Worm (Caenorhabditis elegans): ENCODE results near the gene F59A7.7.

Gene F59A7.7

DNA sequence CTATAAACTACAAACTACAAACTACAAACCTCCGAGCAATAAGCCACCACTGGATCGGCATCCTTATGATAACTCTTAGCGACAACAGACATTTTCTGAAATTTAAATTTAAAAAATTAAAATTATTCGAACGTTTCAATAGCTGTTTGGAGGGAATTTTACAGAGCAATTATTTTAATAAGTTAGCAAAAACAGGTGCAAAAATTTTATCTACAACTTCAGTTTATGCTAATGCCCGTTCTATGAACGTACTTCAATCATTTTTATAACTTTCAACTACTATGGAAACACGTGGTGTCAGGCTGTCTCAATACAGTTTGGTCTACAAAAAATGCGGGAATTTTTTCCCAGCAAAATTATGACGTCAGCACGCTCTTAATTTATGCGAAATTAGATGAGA is 41.6 kb downstream of the F59A7.7 start, which contains the start of gene comt-5:
TSS of gene comt-5 (minus strand) at position 101 of the 400 bp plus-strand sequence.
- no peak for TF ChIP-seq elt-3 (tag; optimal IDR thresholded peaks at IDR 0.05)
- TF ChIP-seq nhr-237 (tag; optimal IDR thresholded peaks at IDR 0.05): no peak
- TF ChIP-seq blmp-1 (tag; optimal IDR thresholded peaks at IDR 0.05): no peak
- no peak for TF ChIP-seq ham-2 (GFP tag; optimal IDR thresholded peaks at IDR 0.05)
- TF ChIP-seq nhr-28 (tag; optimal IDR thresholded peaks at IDR 0.05): no peak
- TF ChIP-seq ceh-83 (GFP tag; optimal IDR thresholded peaks at IDR 0.05): no peak
- TF ChIP-seq sem-2 (GFP tag; optimal IDR thresholded peaks at IDR 0.05): no peak
- no peak for TF ChIP-seq ztf-11 (tag; optimal IDR thresholded peaks at IDR 0.05)
- TF ChIP-seq bed-3 (GFP tag; optimal IDR thresholded peaks at IDR 0.05): no peak
- no peak for TF ChIP-seq ces-1 (GFP tag; optimal IDR thresholded peaks at IDR 0.05)
- no peak for TF ChIP-seq snpc-4 (tag; optimal IDR thresholded peaks at IDR 0.05)
- no peak for TF ChIP-seq pha-4 (tag; optimal IDR thresholded peaks at IDR 0.05)
- no peak for TF ChIP-seq hlh-1 (tag; optimal IDR thresholded peaks at IDR 0.05)
- TF ChIP-seq ceh-39 (tag; optimal IDR thresholded peaks at IDR 0.05): no peak
- TF ChIP-seq unc-120 (tag; optimal IDR thresholded peaks at IDR 0.05; ENCODE audit: poor library complexity, severe bottlenecking): no peak

DNA sequence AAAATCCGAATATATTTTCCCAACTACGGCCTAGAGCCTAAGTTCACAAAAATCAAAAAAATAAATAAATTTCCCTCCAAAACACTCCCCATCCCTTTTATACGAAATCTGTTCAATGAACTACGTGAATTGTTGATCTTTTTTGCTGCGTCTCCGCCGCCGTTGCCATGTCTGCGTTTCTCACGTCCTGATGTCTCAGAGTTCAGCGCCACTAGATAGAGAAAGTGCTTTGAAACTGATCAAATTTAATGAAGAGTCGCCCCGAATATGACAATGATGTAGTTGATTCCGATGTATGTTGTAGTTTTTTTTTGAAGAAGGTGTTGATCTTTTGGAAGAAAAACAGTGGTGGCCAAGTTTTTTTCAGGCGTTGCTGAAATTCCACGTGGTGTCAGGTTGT is 42.4 kb downstream of the F59A7.7 start:
- no peak for TF ChIP-seq sptf-1 (tag; optimal IDR thresholded peaks at IDR 0.05)
- TF ChIP-seq ceh-39 (tag; optimal IDR thresholded peaks at IDR 0.05): no peak
- no peak for TF ChIP-seq nhr-76 (tag; optimal IDR thresholded peaks at IDR 0.05)
- no peak for TF ChIP-seq lin-13 (tag; optimal IDR thresholded peaks at IDR 0.05)

ce11 chrV:2055765-2056504 is 44.1 kb downstream of the F59A7.7 start:
- TF ChIP-seq tbx-8 (GFP tag; optimal IDR thresholded peaks at IDR 0.05) (no peak), ceh-83 (GFP tag; optimal IDR thresholded peaks at IDR 0.05) (no peak), ceh-43 (GFP tag; optimal IDR thresholded peaks at IDR 0.05) (no peak), sem-2 (GFP tag; optimal IDR thresholded peaks at IDR 0.05) (no peak), mab-5 (tag; optimal IDR thresholded peaks at IDR 0.05) (no peak), pha-4 (tag; optimal IDR thresholded peaks at IDR 0.05) (no peak), snpc-4 (tag; optimal IDR thresholded peaks at IDR 0.05) (no peak), nhr-2 (tag; optimal IDR thresholded peaks at IDR 0.05) (no peak), unc-120 (tag; optimal IDR thresholded peaks at IDR 0.05; ENCODE audit: poor library complexity, severe bottlenecking) (no peak)

DNA sequence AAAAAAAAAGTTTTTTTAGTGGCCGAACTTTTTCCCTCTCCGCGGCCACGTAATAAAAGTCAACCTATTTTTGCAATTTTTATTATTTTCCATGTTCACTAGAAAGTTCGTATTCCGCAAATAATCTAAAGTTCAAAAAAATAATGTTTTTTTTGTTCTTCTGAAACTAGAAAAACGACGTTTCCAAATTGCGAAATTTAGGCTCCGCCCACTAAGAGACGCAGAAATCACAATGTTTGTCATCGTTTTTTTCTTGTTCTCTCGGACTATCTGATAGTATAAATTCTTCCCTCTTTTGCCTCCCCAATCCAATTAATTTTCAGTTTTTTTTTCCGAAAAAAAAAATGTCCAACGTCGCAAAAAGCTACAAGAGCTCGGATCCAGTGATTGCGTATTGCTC is 45.4 kb downstream of the F59A7.7 start, which contains the start of gene comt-3:
TSS of gene comt-3 (plus strand) at position 214 of the 400 bp plus-strand sequence.
- TF ChIP-seq ceh-83 (GFP tag; optimal IDR thresholded peaks at IDR 0.05): no peak
- no peak for TF ChIP-seq ham-2 (GFP tag; optimal IDR thresholded peaks at IDR 0.05)
- no peak for TF ChIP-seq sem-2 (GFP tag; optimal IDR thresholded peaks at IDR 0.05)
- no peak for TF ChIP-seq snpc-4 (tag; optimal IDR thresholded peaks at IDR 0.05)
- TF ChIP-seq tbx-8 (GFP tag; optimal IDR thresholded peaks at IDR 0.05): no peak
- no peak for TF ChIP-seq bed-3 (GFP tag; optimal IDR thresholded peaks at IDR 0.05)
- TF ChIP-seq unc-120 (tag; optimal IDR thresholded peaks at IDR 0.05; ENCODE audit: poor library complexity, severe bottlenecking): no peak
- TF ChIP-seq drap-1 (GFP tag; optimal IDR thresholded peaks at IDR 0.05): no peak
- no peak for TF ChIP-seq blmp-1 (tag; optimal IDR thresholded peaks at IDR 0.05)
- TF ChIP-seq unc-39 (tag; optimal IDR thresholded peaks at IDR 0.05): no peak
- no peak for TF ChIP-seq ztf-11 (tag; optimal IDR thresholded peaks at IDR 0.05)
- no peak for TF ChIP-seq ceh-39 (tag; optimal IDR thresholded peaks at IDR 0.05)
- TF ChIP-seq pha-4 (tag; optimal IDR thresholded peaks at IDR 0.05): no peak
- no peak for TF ChIP-seq cnd-1 (tag; optimal IDR thresholded peaks at IDR 0.05)
- no peak for TF ChIP-seq hlh-1 (tag; optimal IDR thresholded peaks at IDR 0.05)
- TF ChIP-seq lsy-2 (tag; optimal IDR thresholded peaks at IDR 0.05): no peak
- no peak for TF ChIP-seq nhr-28 (tag; optimal IDR thresholded peaks at IDR 0.05)

Data from whole organism, mixed stage, embryonic.